Fruit fly (Drosophila melanogaster): ENCODE measurements around the gene CG6785.

The CG6785 gene

DNA sequence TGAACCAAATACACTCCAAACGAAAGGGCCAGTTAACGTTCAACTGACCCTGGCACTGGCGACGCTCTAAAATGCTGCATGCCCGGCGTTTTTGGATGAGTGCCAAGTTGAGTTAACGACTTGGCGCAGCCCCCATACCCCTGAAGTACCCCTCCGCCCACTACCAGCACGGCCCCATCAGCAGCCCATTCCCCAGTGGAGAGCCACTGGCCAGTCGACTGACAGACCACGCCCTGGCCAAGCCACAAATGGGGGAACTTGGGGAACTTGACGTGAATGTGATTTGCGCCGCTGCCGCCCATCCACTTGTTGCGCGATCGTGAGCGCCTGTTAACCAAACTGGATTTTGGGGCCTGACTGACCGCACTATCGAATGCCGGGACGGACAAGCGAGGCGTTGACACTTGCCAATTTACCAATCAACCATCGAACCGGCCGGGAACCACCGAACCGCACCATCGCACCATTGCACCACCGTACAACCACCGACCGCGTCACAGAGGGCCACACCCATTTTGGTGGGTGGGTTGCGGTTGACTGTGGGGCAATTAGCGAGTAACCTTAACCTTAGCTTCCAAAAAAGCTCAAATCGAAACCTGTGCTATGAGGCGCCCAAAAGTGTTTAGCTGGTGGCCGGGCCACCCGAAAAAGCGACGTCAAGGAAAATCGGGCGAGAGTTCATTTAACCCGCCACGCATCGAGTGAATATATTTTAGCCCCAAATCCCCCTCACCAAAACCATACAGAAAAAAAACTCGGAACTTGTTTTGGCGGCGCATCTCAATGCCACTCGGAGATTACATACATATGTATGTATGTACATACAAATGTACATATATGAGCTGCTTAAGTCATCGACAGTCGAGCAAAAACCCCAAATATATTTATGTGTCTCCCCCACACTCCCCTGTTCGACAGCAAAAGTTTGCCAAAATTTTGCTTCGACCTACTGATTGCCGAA lies 39.3 kb downstream of the CG6785 start (continued):
- TF ChIP-seq Sox15 (GFP tag; optimal IDR thresholded peaks at IDR 0.05) (no peak), cyc (GFP tag; optimal IDR thresholded peaks at IDR 0.05) (no peak), fkh (GFP tag; optimal IDR thresholded peaks at IDR 0.05) (no peak), OdsH (GFP tag; optimal IDR thresholded peaks at IDR 0.05) (no peak), eg (GFP tag; IDR thresholded peaks at IDR 0.05) (no peak), CG11294 (GFP tag; IDR thresholded peaks at IDR 0.05) (no peak), esn (GFP tag; optimal IDR thresholded peaks at IDR 0.05) (no peak), Eip93F (GFP tag; optimal IDR thresholded peaks at IDR 0.05) (no peak), Smox (GFP tag; optimal IDR thresholded peaks at IDR 0.05) (no peak), CG6163 (GFP tag; IDR thresholded peaks at IDR 0.05) (no peak)

DNA sequence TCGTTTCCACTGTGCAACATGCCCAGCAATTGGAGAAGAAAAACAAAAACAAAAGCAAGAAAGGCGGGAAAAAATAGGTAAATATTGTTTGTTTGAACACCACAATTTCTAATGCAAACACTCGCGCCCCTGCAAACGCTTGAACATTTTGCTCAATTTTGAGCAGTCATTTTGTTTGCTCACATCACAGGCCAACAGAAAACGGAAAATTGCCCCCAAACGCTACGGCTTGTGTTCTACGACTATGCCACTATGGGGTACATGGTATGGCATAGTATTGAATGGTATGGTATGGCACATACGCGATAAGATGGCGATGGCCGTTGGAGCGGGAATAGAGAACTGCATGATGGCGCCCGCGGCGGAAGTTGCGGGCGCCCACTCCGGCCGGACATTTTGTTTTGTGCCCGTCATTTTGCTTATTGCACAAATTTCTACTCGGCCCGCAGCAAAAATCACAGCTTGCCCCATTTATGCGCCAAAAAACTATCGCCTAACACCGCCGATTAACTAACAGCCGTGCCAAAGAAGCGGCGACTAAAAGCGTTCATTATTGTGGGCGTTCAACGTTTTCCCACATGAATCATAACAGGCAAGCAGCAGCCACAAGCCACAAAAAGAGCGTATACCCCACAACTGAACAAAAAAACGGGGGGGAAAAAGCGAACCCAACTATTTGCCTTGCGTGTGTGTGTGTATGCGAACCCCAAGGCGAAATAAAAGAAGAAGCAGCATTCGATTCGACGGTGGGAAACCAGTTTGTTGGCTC lies 40.6 kb downstream of the CG6785 start:
- TF ChIP-seq pdm3 (GFP tag; optimal IDR thresholded peaks at IDR 0.05) = peak; percentile 22
- TF ChIP-seq CG6276 (GFP tag; optimal IDR thresholded peaks at IDR 0.05) = peak; percentile 28
- no peak for TF ChIP-seq Hr39 (GFP tag; optimal IDR thresholded peaks at IDR 0.05)
- no peak for TF ChIP-seq Sox14 (GFP tag; optimal IDR thresholded peaks at IDR 0.05)
- TF ChIP-seq Eip75B (GFP tag; optimal IDR thresholded peaks at IDR 0.05) = peak; percentile 15
- peak; percentile 99 for TF ChIP-seq fkh (GFP tag; optimal IDR thresholded peaks at IDR 0.05)
- peak; percentile 99 for TF ChIP-seq CG1621 (tag; optimal IDR thresholded peaks at IDR 0.05)
- no peak for TF ChIP-seq achi (GFP tag; optimal IDR thresholded peaks at IDR 0.05)
- TF ChIP-seq Lpt (GFP tag; optimal IDR thresholded peaks at IDR 0.05) = peak; percentile 1
- peak; percentile 32 for TF ChIP-seq CG6808 (GFP tag; optimal IDR thresholded peaks at IDR 0.05)
- no peak for TF ChIP-seq topi (GFP tag; optimal IDR thresholded peaks at IDR 0.05)
- TF ChIP-seq CG6792 (GFP tag; optimal IDR thresholded peaks at IDR 0.05) = peak; percentile 17
- TF ChIP-seq CG10631 (GFP tag; optimal IDR thresholded peaks at IDR 0.05) = peak; percentile 48
- peak; percentile 13 for TF ChIP-seq CG32006 (GFP tag; optimal IDR thresholded peaks at IDR 0.05)
- peak; percentile 9 for TF ChIP-seq CG10669 (GFP tag; optimal IDR thresholded peaks at IDR 0.05)
- peak in 1 of 2 experiments; percentile 55 for TF ChIP-seq ss (GFP tag; optimal IDR thresholded peaks at IDR 0.05)
- TF ChIP-seq net (GFP tag; optimal IDR thresholded peaks at IDR 0.05) = peak; percentile 18
- peak; percentile 57 for TF ChIP-seq dsx (GFP tag; optimal IDR thresholded peaks at IDR 0.05; ENCODE audit: poor library complexity, severe bottlenecking)
- TF ChIP-seq cyc (GFP tag; optimal IDR thresholded peaks at IDR 0.05) = no peak
- TF ChIP-seq Eip78C (GFP tag) = peak; percentile 30
- no peak for TF ChIP-seq spab (GFP tag; optimal IDR thresholded peaks at IDR 0.05)
- peak; percentile 3 for TF ChIP-seq acj6 (GFP tag; optimal IDR thresholded peaks at IDR 0.05)
- no peak for TF ChIP-seq CG8319 (GFP tag; optimal IDR thresholded peaks at IDR 0.05)
- peak; percentile 22 for TF ChIP-seq svp (GFP tag)
- no peak for TF ChIP-seq eg (GFP tag; IDR thresholded peaks at IDR 0.05)
- peak; percentile 4 to 11 for TF ChIP-seq salr (GFP tag; optimal IDR thresholded peaks at IDR 0.05)
- TF ChIP-seq fd59A (GFP tag; optimal IDR thresholded peaks at IDR 0.05) = peak; percentile 38
- TF ChIP-seq OdsH (GFP tag; optimal IDR thresholded peaks at IDR 0.05) = no peak

DNA sequence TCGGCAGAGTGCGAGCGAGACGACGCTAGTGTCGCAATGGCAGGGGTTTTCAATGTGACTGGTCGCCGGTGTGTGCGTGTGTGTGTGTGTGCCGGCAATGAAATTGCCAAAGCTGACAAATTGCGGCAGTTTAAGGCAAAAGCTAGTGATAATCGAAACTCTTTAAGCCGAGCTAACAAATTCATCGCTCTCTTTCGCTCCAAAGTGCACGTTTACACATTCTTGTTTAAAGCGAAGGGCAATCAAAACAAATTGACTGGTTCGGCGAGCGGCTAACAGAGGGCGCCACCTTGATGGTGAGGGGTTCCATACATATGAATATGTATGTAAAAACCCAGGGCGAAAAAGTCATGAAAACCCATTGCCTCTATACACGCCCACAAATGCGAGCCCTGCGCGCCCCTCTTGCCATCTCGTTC lies 41.2 kb downstream of the CG6785 start:
- TF ChIP-seq dsx (GFP tag; optimal IDR thresholded peaks at IDR 0.05; ENCODE audit: poor library complexity, severe bottlenecking) = peak; percentile 77
- no peak for TF ChIP-seq cyc (GFP tag; optimal IDR thresholded peaks at IDR 0.05)
- no peak for TF ChIP-seq Smox (GFP tag; optimal IDR thresholded peaks at IDR 0.05)
- TF ChIP-seq svp (GFP tag) = peak; percentile 64

Data from whole organism, prepupa.